Fruit fly (Drosophila melanogaster): ENCODE data around the gene for.

for gene

DNA sequence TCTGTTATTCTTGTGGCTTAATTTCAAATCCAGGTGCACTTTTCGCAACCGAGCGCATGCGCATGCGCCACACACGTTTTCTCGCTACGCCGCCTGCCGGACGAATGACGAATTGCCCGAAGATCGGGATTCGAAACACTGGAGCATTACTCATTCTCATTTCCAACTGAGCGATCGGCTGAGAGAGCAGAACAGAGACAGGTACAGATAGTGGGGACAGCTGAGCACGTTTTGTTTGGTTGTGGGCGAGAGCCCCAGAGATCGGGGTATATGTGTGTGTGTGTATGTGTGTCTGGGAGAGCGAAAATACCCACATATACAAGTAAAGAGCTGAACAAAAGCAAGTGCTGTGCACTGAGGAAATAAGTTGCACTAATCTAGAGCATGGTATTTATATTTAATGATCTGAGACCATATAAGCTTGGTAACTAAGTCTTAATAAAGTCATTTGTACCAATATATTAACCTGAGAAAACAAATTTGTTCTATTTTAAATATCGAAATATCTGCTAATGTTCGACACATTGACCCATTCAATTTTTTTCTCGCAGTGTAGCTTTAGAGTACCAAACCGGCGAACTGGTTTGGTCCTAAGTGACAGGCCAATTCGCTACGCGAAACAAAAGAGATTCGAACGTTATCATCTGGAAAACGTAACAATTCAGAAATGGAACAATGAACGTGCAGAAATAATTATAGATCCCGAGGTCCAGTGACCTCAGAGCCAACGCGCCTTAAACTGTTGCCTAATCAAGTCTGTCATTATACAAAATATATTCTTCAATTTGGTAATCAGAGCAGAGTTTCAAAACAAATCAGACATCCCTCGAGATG lies 24.5 kb downstream of the for start (continued):
- TF ChIP-seq CG34422 (GFP tag; IDR thresholded peaks at IDR 0.05) (peak; percentile 98), CG1233 (GFP tag; optimal IDR thresholded peaks at IDR 0.05) (peak; percentile 98), Vsx1 (GFP tag; optimal IDR thresholded peaks at IDR 0.05) (peak; percentile 88), CG2678 (tag; optimal IDR thresholded peaks at IDR 0.05) (peak; percentile 99), CoRest (tag; optimal IDR thresholded peaks at IDR 0.05) (peak; percentile 94), Ets65A (GFP tag) (peak; percentile 98), CG1529 (GFP tag; optimal IDR thresholded peaks at IDR 0.05) (peak; percentile 87), Elba2 (GFP tag; optimal IDR thresholded peaks at IDR 0.05) (peak; percentile 72), tna (GFP tag; IDR thresholded peaks at IDR 0.05; ENCODE audit: partially characterized antibody) (peak; percentile 38; the same call in 1 of the 2 replicates), gfzf (GFP tag; optimal IDR thresholded peaks at IDR 0.05) (peak; percentile 15), tup (GFP tag; optimal IDR thresholded peaks at IDR 0.05) (peak; percentile 91), ken (GFP tag; IDR thresholded peaks at IDR 0.05) (peak; percentile 92), cg (GFP tag; optimal IDR thresholded peaks at IDR 0.05) (peak; percentile 98), CG4282 (GFP tag; optimal IDR thresholded peaks at IDR 0.05) (peak; percentile 82), CG15514 (GFP tag; optimal IDR thresholded peaks at IDR 0.05) (peak; percentile 93), Hmr (GFP tag; optimal IDR thresholded peaks at IDR 0.05) (peak; percentile 93), CG11398 (GFP tag; optimal IDR thresholded peaks at IDR 0.05) (peak; percentile 92), Dfd (GFP tag; optimal IDR thresholded peaks at IDR 0.05) (no peak), NFAT (GFP tag; IDR thresholded peaks at IDR 0.05) (peak; percentile 97), CG7786 (GFP tag; optimal IDR thresholded peaks at IDR 0.05) (peak; percentile 95), abd-A (tag; optimal IDR thresholded peaks at IDR 0.05) (peak; percentile 77), CkIIα-i1 (GFP tag; IDR thresholded peaks at IDR 0.05) (peak; percentile 74; the same call in 1 of the 2 replicates), Lhr (GFP tag; optimal IDR thresholded peaks at IDR 0.05) (peak; percentile 75), Side (GFP tag; optimal IDR thresholded peaks at IDR 0.05) (peak; percentile 98), seq (GFP tag; IDR thresholded peaks at IDR 0.05) (peak; percentile 95), CG33557 (GFP tag; optimal IDR thresholded peaks at IDR 0.05) (peak; percentile 88), CG31441 (GFP tag; IDR thresholded peaks at IDR 0.05) (peak; percentile 99), Fer1 (GFP tag; optimal IDR thresholded peaks at IDR 0.05) (peak; percentile 99), mam (GFP tag; optimal IDR thresholded peaks at IDR 0.05) (peak; percentile 97), CG32532 (GFP tag; IDR thresholded peaks at IDR 0.05) (peak; percentile 99), CG14441 (GFP tag; IDR thresholded peaks at IDR 0.05) (peak; percentile 98), Adf1 (GFP tag; IDR thresholded peaks at IDR 0.05) (peak; percentile 79), CG30403 (GFP tag; optimal IDR thresholded peaks at IDR 0.05) (peak; percentile 96), CG9797 (GFP tag; optimal IDR thresholded peaks at IDR 0.05) (peak; percentile 67), CG2199 (GFP tag; IDR thresholded peaks at IDR 0.05) (peak; percentile 98), grn (GFP tag; optimal IDR thresholded peaks at IDR 0.05) (peak; percentile 81), exex (tag; optimal IDR thresholded peaks at IDR 0.05) (peak; percentile 92), CG4854 (GFP tag; optimal IDR thresholded peaks at IDR 0.05) (peak; percentile 90), fd3F (GFP tag; optimal IDR thresholded peaks at IDR 0.05) (peak; percentile 87), Gsc (GFP tag; IDR thresholded peaks at IDR 0.05) (peak; percentile 91), ro (GFP tag; IDR thresholded peaks at IDR 0.05) (peak; percentile 87), slou (GFP tag; optimal IDR thresholded peaks at IDR 0.05) (peak; percentile 71), CG12219 (GFP tag; optimal IDR thresholded peaks at IDR 0.05) (peak; percentile 94), lab (GFP tag; optimal IDR thresholded peaks at IDR 0.05) (peak; percentile 99), Trl (optimal IDR thresholded peaks at IDR 0.05) (peak; percentile 96), Trl (GFP tag; optimal IDR thresholded peaks at IDR 0.05) (peak; percentile 93), so (GFP tag; IDR thresholded peaks at IDR 0.05) (peak; percentile 98), CG18476 (GFP tag; optimal IDR thresholded peaks at IDR 0.05) (peak; percentile 89), Hey (tag; optimal IDR thresholded peaks at IDR 0.05) (peak; percentile 65)
